Comparison of ENCODE assay signal across 4 worm cellular contexts in the genomic region with DNA sequence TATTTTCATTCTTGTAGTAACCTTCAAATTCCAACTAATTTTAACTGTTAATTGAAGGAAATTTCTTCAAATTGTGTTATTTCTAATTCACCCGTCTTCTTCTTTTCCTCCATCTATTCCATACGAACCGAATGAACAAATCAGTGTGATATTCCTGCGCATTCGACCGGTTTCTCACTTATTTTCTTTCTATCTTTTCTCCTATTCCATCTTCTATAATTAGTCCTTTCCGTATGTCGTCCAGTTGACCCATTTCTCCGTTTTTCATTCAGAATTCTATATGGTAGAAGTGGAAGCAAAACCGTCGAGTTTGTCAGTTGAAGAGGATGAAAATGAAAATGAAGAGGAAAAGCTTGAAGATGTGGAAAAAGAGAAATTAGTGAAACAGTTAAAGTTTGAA.
TF ChIP-seq lines count a peak whose summit lies in the region.

TSS of gene magu-4 (plus strand) at position 218 of the 400 bp plus-strand sequence.

TF ChIP-seq in whole organism, L1 larva, 84 proteins besides CTCF, POLR2A, EP300 and RAD21:
- TF ChIP-seq swsn-7 (tag; optimal IDR thresholded peaks at IDR 0.05; lab: Kevin White, UChicago) (no peak), lin-14 (GFP tag; optimal IDR thresholded peaks at IDR 0.05; lab: Kevin White, UChicago) (peak; percentile 39), blmp-1 (tag; optimal IDR thresholded peaks at IDR 0.05; lab: Kevin White, UChicago) (peak; percentile 90), skn-1 (tag; optimal IDR thresholded peaks at IDR 0.05; lab: Kevin White, UChicago) (no peak)

TF ChIP-seq in whole organism, L2 larva, 48 proteins besides CTCF, POLR2A, EP300 and RAD21:
- no peak for TF ChIP-seq nhr-21 (tag; optimal IDR thresholded peaks at IDR 0.05; lab: Kevin White, UChicago)
- TF ChIP-seq nhr-6 (tag; optimal IDR thresholded peaks at IDR 0.05; lab: Kevin White, UChicago): no peak
- no peak for TF ChIP-seq crh-2 (tag; optimal IDR thresholded peaks at IDR 0.05; lab: Kevin White, UChicago)
- TF ChIP-seq nhr-25 (tag; optimal IDR thresholded peaks at IDR 0.05; lab: Kevin White, UChicago): peak; percentile 17
- TF ChIP-seq ztf-11 (tag; optimal IDR thresholded peaks at IDR 0.05; lab: Kevin White, UChicago): no peak

TF ChIP-seq in whole organism, L3 larva, 47 proteins besides CTCF, POLR2A, EP300 and RAD21:
- peak; percentile 61 for TF ChIP-seq nhr-23 (tag; optimal IDR thresholded peaks at IDR 0.05; lab: Kevin White, UChicago)
- TF ChIP-seq unc-62 (GFP tag; optimal IDR thresholded peaks at IDR 0.05; lab: Kevin White, UChicago): no peak
TF ChIP-seq in whole organism, L3 larva: peak in this region for 1.

TF ChIP-seq in whole organism, L4 larva, 104 proteins besides CTCF, POLR2A, EP300 and RAD21:
- peak; percentile 60 for TF ChIP-seq aha-1 (tag; lab: Kevin White, UChicago)
- TF ChIP-seq snpc-1.2 (GFP tag; IDR thresholded peaks at IDR 0.05; lab: Robert Waterston, UW): no peak

Comparison
In these comparisons a context has a peak if more than half of its experiments do, and no peak if none do; other contexts are left out.
1. Of the 29 proteins assayed by ChIP-seq in both whole organism, L4 larva and whole organism, L1 larva: peak only in whole organism, L4 larva: aha-1; only in whole organism, L1 larva: none; in both: none; in neither: 28.